Worm (Caenorhabditis elegans) whole organism, L1 larva: ENCODE measurements around the gene K04C2.2.

Experiments used
- C16A3.4 ChIP-seq: fragments of 150-350 bp; optimal IDR thresholded peaks from 2 replicates; lab custom pipeline; 2014; ENCODE audit warnings: missing biosample characterization, missing genetic modification characterization
- C34B4.2 ChIP-seq: sonication (generic microtip); optimal IDR thresholded peaks from 2 replicates; lab custom pipeline; 2017; ENCODE audit warnings: mild to moderate bottlenecking, missing genetic modification characterization, missing compliant biosample characterization
- F16B12.6 ChIP-seq: fragments of 150-350 bp; optimal IDR thresholded peaks from 2 replicates; lab custom pipeline; 2014; ENCODE audit warnings: missing biosample characterization, missing genetic modification characterization
- aha-1 ChIP-seq: fragments of 150-350 bp; optimal IDR thresholded peaks from 2 replicates; lab custom pipeline; 2014; ENCODE audit warnings: missing biosample characterization, missing genetic modification characterization
- aly-2 ChIP-seq: fragments of 150-350 bp; optimal IDR thresholded peaks from 2 replicates; lab custom pipeline; 2014; ENCODE audit warnings: missing biosample characterization, missing genetic modification characterization
- ama-1 ChIP-seq: fragments of 150-350 bp; optimal IDR thresholded peaks from 2 replicates; lab custom pipeline; 2014
- ceh-82 ChIP-seq, 3 experiments: fragments of 150-350 bp in 1 of 3; sonication (generic microtip) in 2 of 3; optimal IDR thresholded peaks; 2 replicates each; lab custom pipeline; 2014 to 2017; ENCODE audit warnings: missing biosample characterization in 3 of 3, missing genetic modification characterization in 3 of 3
- ceh-88 ChIP-seq: fragments of 200-800 bp; sonication (Bioruptor generic); IDR thresholded peaks from 2 replicates; pipeline ENCODE4 v1.3.6; 2022; ENCODE audit warnings: missing genetic modification characterization, missing compliant biosample characterization
- ces-1 ChIP-seq: fragments of 150-350 bp; optimal IDR thresholded peaks from 2 replicates; lab custom pipeline; 2014; ENCODE audit warnings: missing biosample characterization, missing genetic modification reagents, missing genetic modification characterization
- dpl-1 ChIP-seq, 3 experiments: fragments of 150-350 bp in 2 of 3; sonication (generic microtip) in 1 of 3; optimal IDR thresholded peaks; 2 replicates each; lab custom pipeline; 2014 to 2017; ENCODE audit warnings: missing biosample characterization in 3 of 3, missing genetic modification characterization in 3 of 3, missing genetic modification reagents in 3 of 3
- dsc-1 ChIP-seq: sonication (generic microtip); optimal IDR thresholded peaks from 2 replicates; lab custom pipeline; 2016; ENCODE audit warnings: mild to moderate bottlenecking, missing genetic modification characterization, missing compliant biosample characterization
- efl-1 ChIP-seq, 4 experiments: fragments of 150-350 bp; optimal IDR thresholded peaks in 3 of 4; peaks in 1 of 4; 1 replicate in 1 of 4; 2 replicates in 3 of 4; lab custom pipeline; 2014; ENCODE audit warnings: missing biosample characterization in 2 of 4, missing genetic modification characterization in 2 of 4, missing genetic modification reagents in 2 of 4
- efl-3 ChIP-seq: fragments of 200-800 bp; sonication (Bioruptor generic); optimal IDR thresholded peaks from 2 replicates; lab custom pipeline; 2018; ENCODE audit warnings: mild to moderate bottlenecking, missing genetic modification characterization, missing compliant biosample characterization
- egl-13 ChIP-seq: sonication (generic microtip); optimal IDR thresholded peaks from 2 replicates; lab custom pipeline; 2016; ENCODE audit warnings: missing genotype, missing genetic modification reagents, missing genetic modification characterization, missing compliant biosample characterization
- elt-2 ChIP-seq: sonication (generic microtip); optimal IDR thresholded peaks from 2 replicates; lab custom pipeline; 2016; ENCODE audit warnings: missing genetic modification characterization, mild to moderate bottlenecking, inconsistent platforms, missing compliant biosample characterization, missing genetic modification reagents
- ets-5 ChIP-seq: fragments of 200-800 bp; sonication (Bioruptor generic); IDR thresholded peaks from 2 replicates; pipeline ENCODE4 v1.3.6; 2022; ENCODE audit warnings: missing genetic modification characterization, missing compliant biosample characterization
- fkh-10 ChIP-seq: sonication (generic microtip); optimal IDR thresholded peaks from 2 replicates; lab custom pipeline; 2017; ENCODE audit warnings: missing biosample characterization, missing genetic modification reagents, missing genetic modification characterization
- fkh-4 ChIP-seq: sonication (generic microtip); optimal IDR thresholded peaks from 2 replicates; lab custom pipeline; 2016; ENCODE audit warnings: missing compliant biosample characterization, missing genetic modification characterization, borderline replicate concordance
- fos-1 ChIP-seq: fragments of 150-350 bp; optimal IDR thresholded peaks from 2 replicates; lab custom pipeline; 2014; ENCODE audit warnings: missing biosample characterization, missing genetic modification characterization
- hlh-17 ChIP-seq: fragments of 200-800 bp; sonication (Bioruptor generic); optimal IDR thresholded peaks from 2 replicates; lab custom pipeline; 2018; ENCODE audit warnings: missing genetic modification characterization, mild to moderate bottlenecking, missing compliant biosample characterization, moderate library complexity, borderline replicate concordance
- hlh-4 ChIP-seq: sonication (generic microtip); optimal IDR thresholded peaks from 2 replicates; lab custom pipeline; 2016; ENCODE audit warnings: mild to moderate bottlenecking, missing genetic modification characterization, missing compliant biosample characterization
- hpl-2 ChIP-seq: fragments of 150-350 bp; optimal IDR thresholded peaks from 2 replicates; lab custom pipeline; 2014; ENCODE audit warnings: missing biosample characterization, missing genetic modification reagents, missing genetic modification characterization
- irx-1 ChIP-seq: sonication (generic microtip); optimal IDR thresholded peaks from 2 replicates; lab custom pipeline; 2016; ENCODE audit warnings: missing genetic modification characterization, missing compliant biosample characterization
- isw-1 ChIP-seq: fragments of 200-800 bp; sonication (Bioruptor generic); IDR thresholded peaks from 2 replicates; pipeline ENCODE4 v1.3.6; 2022; ENCODE audit warnings: missing genetic modification characterization, missing compliant biosample characterization
- lin-13 ChIP-seq: fragments of 150-350 bp; optimal IDR thresholded peaks from 2 replicates; lab custom pipeline; 2014; ENCODE audit warnings: missing biosample characterization, missing genetic modification reagents, missing genetic modification characterization
- lin-14 ChIP-seq: fragments of 200-800 bp; sonication (Bioruptor generic); optimal IDR thresholded peaks from 2 replicates; lab custom pipeline; 2018; ENCODE audit warnings: mild to moderate bottlenecking, missing genetic modification characterization, moderate library complexity, missing compliant biosample characterization
- lin-15B ChIP-seq: fragments of 150-350 bp; sonication (generic microtip); optimal IDR thresholded peaks from 3 replicates; lab custom pipeline; 2014; ENCODE audit warnings: missing biosample characterization, missing genetic modification characterization
- lin-35 ChIP-seq, 2 experiments: fragments of 150-350 bp; optimal IDR thresholded peaks; 2 replicates each; lab custom pipeline; 2014; ENCODE audit warnings: missing biosample characterization in 2 of 2, missing genetic modification characterization in 2 of 2, missing genetic modification reagents in 2 of 2
- lir-3 ChIP-seq: sonication (generic microtip); optimal IDR thresholded peaks from 2 replicates; lab custom pipeline; 2016; ENCODE audit warnings: mild to moderate bottlenecking, missing genetic modification characterization, moderate library complexity, missing compliant biosample characterization; ENCODE audit not compliant: poor library complexity
- mdl-1 ChIP-seq, 2 experiments: fragments of 150-350 bp; optimal IDR thresholded peaks; 2 replicates each; lab custom pipeline; 2014 to 2017; ENCODE audit warnings: missing biosample characterization in 2 of 2, missing genetic modification characterization in 2 of 2, inconsistent platforms in 1 of 2
- mef-2 ChIP-seq: fragments of 150-350 bp; optimal IDR thresholded peaks from 2 replicates; lab custom pipeline; 2014; ENCODE audit warnings: missing biosample characterization, missing genetic modification characterization
- mep-1 ChIP-seq: fragments of 150-350 bp; optimal IDR thresholded peaks from 2 replicates; lab custom pipeline; 2014; ENCODE audit warnings: missing biosample characterization, missing genetic modification characterization
- nhr-20 ChIP-seq: sonication (generic microtip); optimal IDR thresholded peaks from 2 replicates; lab custom pipeline; 2016; ENCODE audit warnings: mild to moderate bottlenecking, missing genetic modification characterization, missing compliant biosample characterization
- nhr-237 ChIP-seq: fragments of 150-350 bp; optimal IDR thresholded peaks from 2 replicates; lab custom pipeline; 2014; ENCODE audit warnings: missing biosample characterization, missing genetic modification characterization
- nhr-47 ChIP-seq: sonication (generic microtip); optimal IDR thresholded peaks from 2 replicates; lab custom pipeline; 2016; ENCODE audit warnings: mild to moderate bottlenecking, missing genetic modification characterization, moderate library complexity, missing compliant biosample characterization
- nhr-71 ChIP-seq: sonication (generic microtip); optimal IDR thresholded peaks from 2 replicates; lab custom pipeline; 2016; ENCODE audit warnings: mild to moderate bottlenecking, missing genetic modification characterization, moderate library complexity, missing compliant biosample characterization
- nhr-77 ChIP-seq: fragments of 150-350 bp; optimal IDR thresholded peaks from 2 replicates; lab custom pipeline; 2014; ENCODE audit warnings: missing biosample characterization, missing genetic modification characterization
- nhr-84 ChIP-seq: sonication (generic microtip); optimal IDR thresholded peaks from 2 replicates; lab custom pipeline; 2017; ENCODE audit warnings: missing biosample characterization, missing genetic modification characterization
- nhr-85 ChIP-seq: sonication (generic microtip); peaks from one replicate; lab custom pipeline; 2016; ENCODE audit warnings: missing genetic modification characterization, inconsistent platforms, missing compliant biosample characterization
- pag-3 ChIP-seq: sonication (generic microtip); optimal IDR thresholded peaks from 2 replicates; lab custom pipeline; 2017; ENCODE audit warnings: missing genetic modification characterization, mild to moderate bottlenecking, missing compliant biosample characterization, antibody characterized with exemption, borderline replicate concordance; ENCODE audit not compliant: insufficient read depth
- skn-1 ChIP-seq: fragments of 150-350 bp; optimal IDR thresholded peaks from 2 replicates; lab custom pipeline; 2014; ENCODE audit warnings: missing biosample characterization, missing genetic modification characterization
- sox-4 ChIP-seq: sonication (generic microtip); optimal IDR thresholded peaks from 2 replicates; lab custom pipeline; 2016; ENCODE audit warnings: missing genetic modification characterization, missing compliant biosample characterization
- sptf-1 ChIP-seq: fragments of 150-350 bp; optimal IDR thresholded peaks from 2 replicates; lab custom pipeline; 2014; ENCODE audit warnings: missing biosample characterization, missing genetic modification characterization
- unc-62 ChIP-seq: fragments of 150-350 bp; optimal IDR thresholded peaks from 2 replicates; lab custom pipeline; 2014; ENCODE audit warnings: missing biosample characterization, missing genetic modification reagents, missing genetic modification characterization
- unc-86 ChIP-seq: sonication (generic microtip); optimal IDR thresholded peaks from 2 replicates; lab custom pipeline; 2016; ENCODE audit warnings: missing genetic modification characterization, missing compliant biosample characterization
- xbp-1 ChIP-seq: sonication (generic microtip); optimal IDR thresholded peaks from 2 replicates; lab custom pipeline; 2016; ENCODE audit warnings: missing genetic modification characterization, missing compliant biosample characterization
- zip-4 ChIP-seq: fragments of 200-800 bp; sonication (Bioruptor generic); optimal IDR thresholded peaks from 2 replicates; lab custom pipeline; 2018; ENCODE audit warnings: mild to moderate bottlenecking, missing genetic modification characterization, moderate library complexity, missing compliant biosample characterization
- ztf-11 ChIP-seq, 2 experiments: sonication (generic microtip); optimal IDR thresholded peaks; 2 replicates each; lab custom pipeline; 2016 to 2017; ENCODE audit warnings: missing genetic modification characterization in 2 of 2, missing biosample characterization in 1 of 2, missing compliant biosample characterization in 1 of 2
- ztf-4 ChIP-seq: fragments of 150-350 bp; optimal IDR thresholded peaks from 2 replicates; lab custom pipeline; 2014; ENCODE audit warnings: missing biosample characterization, missing genetic modification characterization

Gene K04C2.2

ce11 chrIII:6887574-6887973 is 2.0 kb upstream of the K04C2.2 start (continued):
- TF ChIP-seq mef-2 (tag; lab: Kevin White, UChicago) (no peak), egl-13 (tag; lab: Kevin White, UChicago) (no peak), nhr-85 (tag; lab: Kevin White, UChicago) (peak; percentile 48), lin-13 (GFP tag; lab: Kevin White, UChicago) (peak; percentile 60), lin-14 (GFP tag; lab: Kevin White, UChicago) (peak; percentile 58), nhr-20 (peak; percentile 62), hpl-2 (GFP tag; lab: Kevin White, UChicago) (no peak), mdl-1 (tag; optimal IDR thresholded peaks at IDR 0.05; lab: Kevin White, UChicago) (peak in 1 of 2 experiments; percentile 65), elt-2 (tag; lab: Kevin White, UChicago) (no peak), irx-1 (tag; lab: Kevin White, UChicago) (peak; percentile 4), fos-1 (tag; lab: Kevin White, UChicago) (peak; percentile 55), lin-35 (GFP tag; optimal IDR thresholded peaks at IDR 0.05; lab: Kevin White, UChicago) (peak; percentile 58 to 80), ztf-11 (tag; optimal IDR thresholded peaks at IDR 0.05; lab: Kevin White, UChicago) (no peak), zip-4 (GFP tag; lab: Kevin White, UChicago) (no peak), efl-1 (optimal IDR thresholded peaks at IDR 0.05; lab: Kevin White, UChicago) (peak; percentile 50 to 71), efl-1 (GFP tag; optimal IDR thresholded peaks at IDR 0.05 in 1 of 2; lab: Kevin White, UChicago) (peak; percentile 60 to 96), hlh-4 (no peak), skn-1 (tag; lab: Kevin White, UChicago) (peak; percentile 47), nhr-237 (tag; lab: Kevin White, UChicago) (peak; percentile 6), sptf-1 (tag; lab: Kevin White, UChicago) (no peak), ama-1 (lab: Kevin White, UChicago) (no peak), lir-3 (tag; lab: Kevin White, UChicago) (peak; percentile 62), nhr-71 (tag; lab: Kevin White, UChicago) (peak; percentile 72), sox-4 (no peak), isw-1 (GFP tag; lab: Robert Waterston, UW) (peak; percentile 12; the same call in 1 of the 2 replicates), ces-1 (GFP tag; lab: Kevin White, UChicago) (no peak), xbp-1 (tag; lab: Kevin White, UChicago) (peak; percentile 56), aha-1 (tag; lab: Kevin White, UChicago) (no peak), ceh-88 (no peak), mep-1 (tag; lab: Kevin White, UChicago) (peak; percentile 74), ets-5 (GFP tag; lab: Robert Waterston, UW) (no peak), fkh-4 (no peak), hlh-17 (no peak), ztf-4 (tag; lab: Kevin White, UChicago) (peak; percentile 38), nhr-47 (tag; lab: Kevin White, UChicago) (peak; percentile 75), dsc-1 (peak; percentile 63), nhr-77 (tag; lab: Kevin White, UChicago) (peak; percentile 36)

- TF ChIP-seq mef-2 (tag; lab: Kevin White, UChicago) (no peak), dpl-1 (GFP tag; optimal IDR thresholded peaks at IDR 0.05; lab: Kevin White, UChicago) (peak in 1 of 3 experiments; percentile 13), efl-3 (GFP tag; lab: Kevin White, UChicago) (no peak), lin-35 (GFP tag; optimal IDR thresholded peaks at IDR 0.05; lab: Kevin White, UChicago) (peak; percentile 11 to 62), ama-1 (lab: Kevin White, UChicago) (no peak), aha-1 (tag; lab: Kevin White, UChicago) (no peak), F16B12.6 (tag; lab: Kevin White, UChicago) (peak; percentile 16), lir-3 (tag; lab: Kevin White, UChicago) (no peak), pag-3 (tag; lab: Kevin White, UChicago) (no peak), ets-5 (GFP tag; lab: Robert Waterston, UW) (no peak), nhr-85 (tag; lab: Kevin White, UChicago) (no peak), lin-15B (tag; lab: Kevin White, UChicago) (no peak), fkh-10 (GFP tag; lab: Kevin White, UChicago) (no peak), ceh-82 (tag; optimal IDR thresholded peaks at IDR 0.05; lab: Kevin White, UChicago) (no peak), nhr-84 (tag; lab: Kevin White, UChicago) (no peak), zip-4 (GFP tag; lab: Kevin White, UChicago) (no peak), C34B4.2 (tag; lab: Kevin White, UChicago) (no peak), xbp-1 (tag; lab: Kevin White, UChicago) (no peak), ceh-88 (no peak), sox-4 (no peak), hlh-17 (no peak), irx-1 (tag; lab: Kevin White, UChicago) (no peak), unc-86 (tag; lab: Kevin White, UChicago) (no peak), efl-1 (optimal IDR thresholded peaks at IDR 0.05; lab: Kevin White, UChicago) (peak in 1 of 2 experiments; percentile 32), efl-1 (GFP tag; optimal IDR thresholded peaks at IDR 0.05 in 1 of 2; lab: Kevin White, UChicago) (peak in 1 of 2 experiments; percentile 8), aly-2 (tag; lab: Kevin White, UChicago) (no peak), C16A3.4 (peak; percentile 22), unc-62 (GFP tag; lab: Kevin White, UChicago) (no peak)
These were observed 1.1 kb upstream of the K04C2.2 start for ce11 chrIII:6888497-6888896.
